Fruit fly (Drosophila melanogaster): ENCODE measurements around the gene Afti.
A peak's percentile ranks its signal among the peaks of the same experiment; 100 is the strongest.

Gene Afti

DNA sequence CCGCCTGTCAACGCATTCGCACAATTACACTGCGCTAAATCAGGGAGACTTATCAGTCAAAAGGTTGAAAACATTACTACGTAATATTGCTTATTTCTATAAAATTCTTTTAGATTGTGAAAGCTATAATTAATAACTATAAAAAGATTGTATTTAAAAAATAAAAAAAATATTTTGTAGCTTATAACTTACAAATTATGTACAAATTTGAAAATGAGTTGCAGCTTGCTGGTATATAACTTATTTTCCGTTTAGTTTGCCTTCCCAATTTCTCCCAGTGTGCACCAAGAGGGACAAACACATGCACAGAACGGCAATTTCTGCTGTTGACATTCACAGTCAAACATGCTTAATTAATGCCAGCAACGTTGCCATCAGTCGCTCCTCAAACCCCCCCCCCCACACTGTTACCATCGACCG is 27.3 kb upstream of the Afti start (continued):
- TF ChIP-seq CG8388 (GFP tag; optimal IDR thresholded peaks at IDR 0.05) (peak; percentile 72), CG17361 (GFP tag; IDR thresholded peaks at IDR 0.05) (peak; percentile 89), CG9932 (GFP tag; IDR thresholded peaks at IDR 0.05) (0 out of 2 replicates have a peak, but pooled peaks have one; percentile 21), CG3847 (GFP tag; IDR thresholded peaks at IDR 0.05) (peak; percentile 38), gt (GFP tag; IDR thresholded peaks at IDR 0.05) (no peak), CG31224 (GFP tag; IDR thresholded peaks at IDR 0.05) (no peak), grn (GFP tag; optimal IDR thresholded peaks at IDR 0.05) (no peak), CG30020 (tag; optimal IDR thresholded peaks at IDR 0.05) (peak; percentile 5), fu2 (GFP tag; optimal IDR thresholded peaks at IDR 0.05) (no peak), ato (GFP tag; IDR thresholded peaks at IDR 0.05; ENCODE audit: partially characterized antibody) (no peak), CG2875 (GFP tag; optimal IDR thresholded peaks at IDR 0.05) (peak; percentile 25), CG2129 (GFP tag; IDR thresholded peaks at IDR 0.05; ENCODE audit: partially characterized antibody) (no peak), CG11247 (GFP tag; IDR thresholded peaks at IDR 0.05) (peak; percentile 58; the same call in 1 of the 2 replicates), CG11696 (GFP tag; IDR thresholded peaks at IDR 0.05) (0 out of 2 replicates have a peak, but pooled peaks have one; percentile 16), phol (tag; optimal IDR thresholded peaks at IDR 0.05) (peak; percentile 85), ewg (GFP tag; optimal IDR thresholded peaks at IDR 0.05) (peak; percentile 39), ase (GFP tag; IDR thresholded peaks at IDR 0.05) (peak; percentile 71; the same call in 1 of the 3 replicates), Neu2 (GFP tag; optimal IDR thresholded peaks at IDR 0.05; ENCODE audit: borderline replicate concordance) (no peak), fru (optimal IDR thresholded peaks at IDR 0.05) (no peak), Dll (GFP tag; IDR thresholded peaks at IDR 0.05; ENCODE audit: partially characterized antibody) (no peak), CG34224 (GFP tag; IDR thresholded peaks at IDR 0.05; ENCODE audit: partially characterized antibody) (no peak), CG18764 (GFP tag; optimal IDR thresholded peaks at IDR 0.05) (peak; percentile 3), CG11560 (tag; IDR thresholded peaks at IDR 0.05) (no peak), Nf-YA (GFP tag; IDR thresholded peaks at IDR 0.05) (no peak), CG9215 (GFP tag; IDR thresholded peaks at IDR 0.05) (peak; percentile 65), salm (tag; optimal IDR thresholded peaks at IDR 0.05) (peak; percentile 42), CG15696 (tag; optimal IDR thresholded peaks at IDR 0.05) (peak; percentile 32), MBD-R2 (GFP tag; IDR thresholded peaks at IDR 0.05) (no peak), trh (GFP tag; optimal IDR thresholded peaks at IDR 0.05) (no peak), ab (GFP tag; optimal IDR thresholded peaks at IDR 0.05) (no peak), CG12104 (GFP tag; optimal IDR thresholded peaks at IDR 0.05) (peak; percentile 65), gem (tag; optimal IDR thresholded peaks at IDR 0.05) (peak; percentile 86), z (GFP tag; IDR thresholded peaks at IDR 0.05) (no peak), dmrt11E (tag; optimal IDR thresholded peaks at IDR 0.05) (peak; percentile 44), CG2199 (GFP tag; IDR thresholded peaks at IDR 0.05) (no peak), CG8944 (GFP tag; optimal IDR thresholded peaks at IDR 0.05) (no peak), Sin3A (optimal IDR thresholded peaks at IDR 0.05) (no peak), Antp (GFP tag; optimal IDR thresholded peaks at IDR 0.05) (no peak), CG3726 (GFP tag; IDR thresholded peaks at IDR 0.05) (no peak), NFAT (GFP tag; IDR thresholded peaks at IDR 0.05) (no peak), CG15011 (GFP tag; optimal IDR thresholded peaks at IDR 0.05) (peak; percentile 69), so (GFP tag; IDR thresholded peaks at IDR 0.05) (0 out of 3 replicates have a peak, but pooled peaks have one; percentile 58), CG10979 (tag; optimal IDR thresholded peaks at IDR 0.05) (peak; percentile 82), Sry-β (GFP tag; optimal IDR thresholded peaks at IDR 0.05) (no peak), CG17385 (GFP tag; optimal IDR thresholded peaks at IDR 0.05) (peak; percentile 55), CG3163 (GFP tag; optimal IDR thresholded peaks at IDR 0.05) (no peak), TFAM (GFP tag; optimal IDR thresholded peaks at IDR 0.05) (no peak), CG6813 (GFP tag; optimal IDR thresholded peaks at IDR 0.05) (peak; percentile 70), Mad (GFP tag; optimal IDR thresholded peaks at IDR 0.05) (no peak), H15 (GFP tag; IDR thresholded peaks at IDR 0.05) (peak; percentile 30; the same call in 1 of the 3 replicates), Hr39 (optimal IDR thresholded peaks at IDR 0.05) (no peak), CG7556 (GFP tag; optimal IDR thresholded peaks at IDR 0.05) (peak; percentile 83)

Data from whole organism, embryonic.